Worm (Caenorhabditis elegans): ENCODE data around the gene ZK354.2.
"Not testable (repeated sequence)": the region's sequence is repeated elsewhere in the genome, so short reads cannot be mapped to it uniquely, and the experiment has no call there.

ce11 chrIV:5350480-5351193 lies 37.4 kb downstream of the ZK354.2 start, which contains the start of gene gba-4:
- not testable (repeated sequence) for TF ChIP-seq lin-26 (GFP tag; IDR thresholded peaks at IDR 0.05); T07F8.4 (tag; optimal IDR thresholded peaks at IDR 0.05); attf-5 (GFP tag; optimal IDR thresholded peaks at IDR 0.05)
